Fruit fly (Drosophila melanogaster) whole organism, embryonic: ENCODE measurements around the gene CG15725.

Experiments used
- Ada2b ChIP-seq: fragments of 200-800 bp; sonication (Bioruptor generic); IDR thresholded peaks from 2 replicates; pipeline ENCODE4 v1.3.6; 2022; ENCODE audit warnings: missing biosample characterization, missing genetic modification characterization
- CG10321 ChIP-seq: fragments of 200-800 bp; sonication (Bioruptor generic); IDR thresholded peaks from 2 replicates; pipeline ENCODE4 v1.3.6; 2022; ENCODE audit warnings: missing biosample characterization, missing genetic modification characterization
- CG11247 ChIP-seq: fragments of 200-800 bp; sonication (Bioruptor generic); IDR thresholded peaks from 2 replicates; pipeline ENCODE4 v1.3.6; 2022; ENCODE audit warnings: missing biosample characterization, missing genetic modification characterization
- CG12769 ChIP-seq: fragments of 200-800 bp; sonication (Bioruptor generic); optimal IDR thresholded peaks from 2 replicates; lab custom pipeline; 2019; ENCODE audit warnings: missing biosample characterization, mild to moderate bottlenecking, missing genetic modification characterization, moderate library complexity
- CG15011 ChIP-seq: fragments of 200-800 bp; sonication (Bioruptor generic); optimal IDR thresholded peaks from 3 replicates; lab custom pipeline; 2018; ENCODE audit warnings: missing biosample characterization, mild to moderate bottlenecking, missing genetic modification characterization
- CG3065 ChIP-seq: fragments of 200-800 bp; sonication (Bioruptor generic); optimal IDR thresholded peaks from 2 replicates; lab custom pipeline; 2016; ENCODE audit warnings: missing biosample characterization, missing genetic modification characterization
- CG31441 ChIP-seq: fragments of 200-800 bp; sonication (Bioruptor generic); IDR thresholded peaks from 2 replicates; pipeline ENCODE4 v1.3.6; 2022; ENCODE audit warnings: missing biosample characterization, missing genetic modification characterization
- CG4730 ChIP-seq: fragments of 200-800 bp; sonication (Bioruptor generic); IDR thresholded peaks from 2 replicates; pipeline ENCODE4 v1.3.6; 2022; ENCODE audit warnings: missing biosample characterization, missing genetic modification characterization
- CG7357 ChIP-seq: fragments of 200-800 bp; sonication (Bioruptor generic); IDR thresholded peaks from 3 replicates; pipeline ENCODE4 v1.3.6; 2022; ENCODE audit warnings: missing biosample characterization, missing genetic modification characterization
- CG9727 ChIP-seq: fragments of 200-800 bp; sonication (Bioruptor generic); optimal IDR thresholded peaks from 3 replicates; lab custom pipeline; 2017; ENCODE audit warnings: missing biosample characterization, mild to moderate bottlenecking, missing genetic modification characterization
- CG9817 ChIP-seq: fragments of 200-800 bp; sonication (Bioruptor generic); optimal IDR thresholded peaks from 2 replicates; lab custom pipeline; 2018; ENCODE audit warnings: missing biosample characterization, mild to moderate bottlenecking, missing genetic modification characterization, moderate library complexity
- Dad ChIP-seq: fragments of 200-800 bp; sonication (Bioruptor generic); optimal IDR thresholded peaks from 3 replicates; lab custom pipeline; 2016; ENCODE audit warnings: missing biosample characterization, missing genetic modification characterization
- Dip2 ChIP-seq: fragments of 200-800 bp; sonication (Bioruptor generic); IDR thresholded peaks from 2 replicates; pipeline ENCODE4 v1.3.6; 2022; ENCODE audit warnings: missing biosample characterization, missing genetic modification characterization
- Drgx ChIP-seq: fragments of 200-800 bp; sonication (Bioruptor generic); IDR thresholded peaks from 2 replicates; pipeline ENCODE4 v1.3.6; 2022; ENCODE audit warnings: missing biosample characterization, missing genetic modification characterization
- HmgD ChIP-seq: fragments of 200-800 bp; sonication (Bioruptor generic); optimal IDR thresholded peaks from 3 replicates; lab custom pipeline; 2016; ENCODE audit warnings: missing biosample characterization, missing genetic modification characterization
- Hsf ChIP-seq: fragments of 200-800 bp; sonication (Bioruptor generic); optimal IDR thresholded peaks from 3 replicates; lab custom pipeline; 2016; ENCODE audit warnings: missing biosample characterization, missing genetic modification characterization
- Kr ChIP-seq: fragments of 200-800 bp; sonication (Bioruptor generic); optimal IDR thresholded peaks from 2 replicates; lab custom pipeline; 2017; ENCODE audit warnings: missing biosample characterization, mild to moderate bottlenecking, missing genetic modification characterization
- MESR4 ChIP-seq: fragments of 200-800 bp; sonication (Bioruptor generic); optimal IDR thresholded peaks from 2 replicates; lab custom pipeline; 2018; ENCODE audit warnings: missing biosample characterization, mild to moderate bottlenecking, missing genetic modification characterization, moderate library complexity
- MTF-1 ChIP-seq: fragments of 200-800 bp; sonication (Bioruptor generic); optimal IDR thresholded peaks from 2 replicates; lab custom pipeline; 2018; ENCODE audit warnings: missing biosample characterization, mild to moderate bottlenecking, missing genetic modification characterization, borderline replicate concordance
- Med ChIP-seq: fragments of 200-800 bp; sonication (Bioruptor generic); peaks from one replicate; lab custom pipeline; 2016; ENCODE audit warnings: missing biosample characterization, missing genetic modification characterization, mild to moderate bottlenecking, inconsistent platforms, moderate library complexity
- Meics ChIP-seq: fragments of 200-800 bp; sonication (Bioruptor generic); optimal IDR thresholded peaks from 2 replicates; lab custom pipeline; 2017; ENCODE audit warnings: missing biosample characterization, mild to moderate bottlenecking, missing genetic modification characterization
- Mes4 ChIP-seq: fragments of 200-800 bp; sonication (Bioruptor generic); optimal IDR thresholded peaks from 2 replicates; lab custom pipeline; 2016; ENCODE audit warnings: missing biosample characterization, missing genetic modification characterization
- Neu2 ChIP-seq: fragments of 200-800 bp; sonication (Bioruptor generic); optimal IDR thresholded peaks from 3 replicates; lab custom pipeline; 2016; ENCODE audit warnings: missing biosample characterization, missing genetic modification characterization, borderline replicate concordance
- Nf-YB ChIP-seq: fragments of 200-800 bp; sonication (Bioruptor generic); optimal IDR thresholded peaks from 3 replicates; lab custom pipeline; 2019; ENCODE audit warnings: missing biosample characterization, mild to moderate bottlenecking, missing genetic modification characterization, moderate library complexity
- Oli ChIP-seq: fragments of 200-800 bp; sonication (Bioruptor generic); optimal IDR thresholded peaks from 2 replicates; lab custom pipeline; 2018; ENCODE audit warnings: missing biosample characterization, mild to moderate bottlenecking, missing genetic modification characterization, moderate library complexity
- PHDP ChIP-seq: fragments of 200-800 bp; sonication (Bioruptor generic); optimal IDR thresholded peaks from 3 replicates; lab custom pipeline; 2018; ENCODE audit warnings: missing biosample characterization, mild to moderate bottlenecking, missing genetic modification characterization, moderate library complexity
- Pdp1 ChIP-seq, 2 experiments: fragments of 200-800 bp; sonication (Bioruptor generic); optimal IDR thresholded peaks; 3 replicates each; lab custom pipeline; 2016; ENCODE audit warnings: missing biosample characterization in 2 of 2, missing genetic modification characterization in 2 of 2, mild to moderate bottlenecking in 1 of 2, moderate library complexity in 1 of 2
- Rfx ChIP-seq: fragments of 200-800 bp; sonication (Bioruptor generic); IDR thresholded peaks from 2 replicates; pipeline ENCODE4 v1.3.6; 2022; ENCODE audit warnings: missing biosample characterization, missing genetic modification characterization
- Taf1 ChIP-seq: fragments of 200-800 bp; sonication (Bioruptor generic); IDR thresholded peaks from 2 replicates; pipeline ENCODE4 v1.3.6; 2022; ENCODE audit warnings: missing biosample characterization, missing genetic modification characterization
- Usf ChIP-seq: fragments of 200-800 bp; sonication (Bioruptor generic); optimal IDR thresholded peaks from 2 replicates; lab custom pipeline; 2017; ENCODE audit warnings: missing genotype, missing biosample characterization, missing genetic modification characterization
- abd-A ChIP-seq: fragments of 200-800 bp; sonication (Bioruptor generic); optimal IDR thresholded peaks from 3 replicates; lab custom pipeline; 2019; ENCODE audit warnings: missing biosample characterization, mild to moderate bottlenecking, missing genetic modification characterization, moderate library complexity
- bbx ChIP-seq: fragments of 200-800 bp; sonication (Bioruptor generic); IDR thresholded peaks from 2 replicates; pipeline ENCODE4 v1.3.6; 2022; ENCODE audit warnings: missing biosample characterization, missing genetic modification characterization; ENCODE audit not compliant: partially characterized antibody
- bowl ChIP-seq: fragments of 200-800 bp; sonication (Bioruptor generic); IDR thresholded peaks from 2 replicates; pipeline ENCODE4 v1.3.6; 2022; ENCODE audit warnings: missing biosample characterization, missing genetic modification characterization
- dmrt99B ChIP-seq: fragments of 200-800 bp; sonication (Bioruptor generic); optimal IDR thresholded peaks from 2 replicates; lab custom pipeline; 2018; ENCODE audit warnings: missing biosample characterization, mild to moderate bottlenecking, missing genetic modification characterization, moderate library complexity
- ems ChIP-seq: fragments of 200-800 bp; sonication (Bioruptor generic); optimal IDR thresholded peaks from 3 replicates; lab custom pipeline; 2016; ENCODE audit warnings: missing biosample characterization, missing genetic modification characterization
- eve ChIP-seq, 2 experiments: fragments of >200 bp; optimal IDR thresholded peaks; 2 replicates each; lab custom pipeline; 2017; ENCODE audit warnings: missing biosample characterization in 2 of 2, missing genetic modification characterization in 2 of 2
- fd96Cb ChIP-seq: fragments of 200-800 bp; sonication (Bioruptor generic); optimal IDR thresholded peaks from 2 replicates; lab custom pipeline; 2018; ENCODE audit warnings: missing biosample characterization, mild to moderate bottlenecking, missing genetic modification characterization, moderate library complexity
- grau ChIP-seq: fragments of 200-800 bp; optimal IDR thresholded peaks from 3 replicates; lab custom pipeline; 2019; ENCODE audit warnings: missing biosample characterization, mild to moderate bottlenecking, missing genetic modification characterization, moderate library complexity
- ham ChIP-seq: fragments of 200-800 bp; sonication (Bioruptor generic); IDR thresholded peaks from 2 replicates; pipeline ENCODE4 v1.3.6; 2022; ENCODE audit warnings: missing biosample characterization, missing genetic modification characterization
- kni ChIP-seq: fragments of 200-800 bp; sonication (Bioruptor generic); optimal IDR thresholded peaks from 3 replicates; lab custom pipeline; 2017; ENCODE audit warnings: mild to moderate bottlenecking, missing biosample characterization, missing genetic modification reagents, missing genetic modification characterization
- p53 ChIP-seq: fragments of 200-800 bp; sonication (Bioruptor generic); optimal IDR thresholded peaks from 2 replicates; lab custom pipeline; 2016; ENCODE audit warnings: missing biosample characterization, missing genetic modification characterization
- sna ChIP-seq: fragments of 200-800 bp; sonication (Bioruptor generic); IDR thresholded peaks from 2 replicates; pipeline ENCODE4 v1.3.6; 2022; ENCODE audit warnings: missing biosample characterization, missing genetic modification characterization; ENCODE audit not compliant: partially characterized antibody
- sob ChIP-seq: fragments of 200-800 bp; sonication (Bioruptor generic); IDR thresholded peaks from 2 replicates; pipeline ENCODE4 v1.3.6; 2022; ENCODE audit warnings: missing biosample characterization, missing genetic modification characterization
- sqz ChIP-seq: fragments of 200-800 bp; sonication (Bioruptor generic); optimal IDR thresholded peaks from 3 replicates; lab custom pipeline; 2018; ENCODE audit warnings: missing biosample characterization, mild to moderate bottlenecking, missing genetic modification characterization
- sr ChIP-seq: fragments of 200-800 bp; sonication (Bioruptor generic); IDR thresholded peaks from 3 replicates; pipeline ENCODE4 v1.3.6; 2022; ENCODE audit warnings: missing biosample characterization, missing genetic modification characterization
- ssp ChIP-seq: fragments of 200-800 bp; sonication (Bioruptor generic); IDR thresholded peaks from 2 replicates; pipeline ENCODE4 v1.3.6; 2022; ENCODE audit warnings: missing biosample characterization, missing genetic modification characterization
- tap ChIP-seq: fragments of 200-800 bp; optimal IDR thresholded peaks from 3 replicates; lab custom pipeline; 2019; ENCODE audit warnings: missing biosample characterization, mild to moderate bottlenecking, missing genetic modification characterization, moderate library complexity
- trh ChIP-seq: fragments of 200-800 bp; sonication (Bioruptor generic); optimal IDR thresholded peaks from 2 replicates; lab custom pipeline; 2016; ENCODE audit warnings: missing biosample characterization, missing genetic modification characterization
- usp ChIP-seq: fragments of >200 bp; optimal IDR thresholded peaks from 2 replicates; lab custom pipeline; 2017; ENCODE audit warnings: missing biosample characterization, missing genetic modification characterization
- zen2 ChIP-seq: fragments of 200-800 bp; sonication (Bioruptor generic); IDR thresholded peaks from 3 replicates; pipeline ENCODE4 v1.3.6; 2022; ENCODE audit warnings: missing biosample characterization, missing genetic modification characterization; ENCODE audit not compliant: partially characterized antibody

The CG15725 gene

dm6 chrX:12665112-12665795, 40.4 kb upstream of the CG15725 start (continued):
- TF ChIP-seq CG12769 (peak; percentile 91), kni (GFP tag; lab: Kevin White, UChicago) (peak; percentile 66), bbx (GFP tag; lab: Robert Waterston, UW) (no peak), Ada2b (GFP tag; lab: Robert Waterston, UW) (peak; percentile 87), CG31441 (GFP tag; lab: Robert Waterston, UW) (peak; percentile 93), ssp (GFP tag; lab: Robert Waterston, UW) (peak; percentile 82; the same call in 1 of the 2 replicates), ems (peak; percentile 51), Usf (GFP tag; lab: Kevin White, UChicago) (peak; percentile 77), MESR4 (GFP tag; lab: Kevin White, UChicago) (peak; percentile 16), dmrt99B (tag; lab: Kevin White, UChicago) (peak; percentile 88), Dad (GFP tag; lab: Kevin White, UChicago) (no peak), CG4730 (peak; percentile 87), CG9727 (peak; percentile 92), ham (GFP tag; lab: Robert Waterston, UW) (peak; percentile 70), zen2 (GFP tag; lab: Robert Waterston, UW) (no peak), Meics (GFP tag; lab: Kevin White, UChicago) (peak; percentile 91), sr (GFP tag; lab: Robert Waterston, UW) (peak; percentile 51; the same call in 2 of the 3 replicates), sna (GFP tag; lab: Robert Waterston, UW) (no peak), tap (tag; lab: Kevin White, UChicago) (peak; percentile 84), CG11247 (GFP tag; lab: Robert Waterston, UW) (peak; percentile 93), Kr (no peak), Rfx (GFP tag; lab: Robert Waterston, UW) (peak; percentile 95), PHDP (tag; lab: Kevin White, UChicago) (peak; percentile 88), Mes4 (GFP tag; lab: Kevin White, UChicago) (no peak), abd-A (tag; lab: Kevin White, UChicago) (peak; percentile 79), sqz (GFP tag; lab: Kevin White, UChicago) (peak; percentile 50), fd96Cb (tag; lab: Kevin White, UChicago) (peak; percentile 86), Taf1 (GFP tag; lab: Robert Waterston, UW) (peak; percentile 78), Dip2 (GFP tag; lab: Robert Waterston, UW) (peak; percentile 50; the same call in 1 of the 2 replicates), usp (no peak), p53 (GFP tag; lab: Kevin White, UChicago) (no peak), CG9817 (tag; lab: Kevin White, UChicago) (peak; percentile 85), Med (GFP tag; lab: Kevin White, UChicago) (peak; percentile 87), Pdp1 (GFP tag; optimal IDR thresholded peaks at IDR 0.05; lab: Kevin White, UChicago) (peak in 1 of 2 experiments; percentile 55), CG7357 (peak; percentile 80), Drgx (peak; percentile 95), MTF-1 (GFP tag; lab: Kevin White, UChicago) (peak; percentile 73), CG15011 (peak; percentile 83), HmgD (GFP tag; lab: Kevin White, UChicago) (no peak), Oli (tag; lab: Kevin White, UChicago) (peak; percentile 90), Hsf (peak; percentile 77), grau (tag; lab: Kevin White, UChicago) (peak; percentile 90), sob (GFP tag; lab: Robert Waterston, UW) (peak; percentile 93), Nf-YB (peak; percentile 70), CG3065 (GFP tag; lab: Kevin White, UChicago) (peak; percentile 56), CG10321 (GFP tag; lab: Robert Waterston, UW) (peak; percentile 92), eve (GFP tag; optimal IDR thresholded peaks at IDR 0.05; lab: Kevin White, UChicago) (peak in 1 of 2 experiments; percentile 90), bowl (GFP tag; lab: Robert Waterston, UW) (peak; percentile 75), Neu2 (GFP tag; lab: Kevin White, UChicago) (no peak), trh (GFP tag; lab: Kevin White, UChicago) (peak; percentile 72)
